Fruit fly (Drosophila melanogaster): ENCODE results near the gene beta-Spec.

beta-Spec gene

dm6 chrX:17712995-17713739 lies 56.0 kb downstream of the beta-Spec start (continued):
- TF ChIP-seq Sry-β (GFP tag; optimal IDR thresholded peaks at IDR 0.05) (no peak), CG13624 (GFP tag; optimal IDR thresholded peaks at IDR 0.05) (no peak), wek (GFP tag; optimal IDR thresholded peaks at IDR 0.05) (no peak), Xrp1 (GFP tag; IDR thresholded peaks at IDR 0.05) (peak; percentile 51), Chrac-16 (GFP tag; optimal IDR thresholded peaks at IDR 0.05) (peak; percentile 57), en (GFP tag; optimal IDR thresholded peaks at IDR 0.05) (no peak), Antp (GFP tag; optimal IDR thresholded peaks at IDR 0.05) (no peak), Dek (tag; optimal IDR thresholded peaks at IDR 0.05) (no peak), wdn (GFP tag; IDR thresholded peaks at IDR 0.05) (no peak), run (tag; optimal IDR thresholded peaks at IDR 0.05) (no peak), CG3407 (GFP tag; optimal IDR thresholded peaks at IDR 0.05) (no peak), Dp (GFP tag; optimal IDR thresholded peaks at IDR 0.05) (no peak), Dip3 (GFP tag; optimal IDR thresholded peaks at IDR 0.05) (no peak), fru (optimal IDR thresholded peaks at IDR 0.05) (no peak), CG2712 (tag; optimal IDR thresholded peaks at IDR 0.05) (peak; percentile 74), TFAM (GFP tag; optimal IDR thresholded peaks at IDR 0.05) (no peak), Jarid2 (GFP tag; optimal IDR thresholded peaks at IDR 0.05) (peak; percentile 34), gcm2 (GFP tag; optimal IDR thresholded peaks at IDR 0.05) (no peak), CG31441 (GFP tag; IDR thresholded peaks at IDR 0.05) (peak; percentile 87), gfzf (GFP tag; optimal IDR thresholded peaks at IDR 0.05) (no peak), gem (tag; optimal IDR thresholded peaks at IDR 0.05) (peak; percentile 74), lbe (GFP tag; optimal IDR thresholded peaks at IDR 0.05) (no peak), h (optimal IDR thresholded peaks at IDR 0.05) (no peak), Ssrp (tag; optimal IDR thresholded peaks at IDR 0.05) (peak; percentile 47), lilli (GFP tag; optimal IDR thresholded peaks at IDR 0.05) (no peak), CG4282 (GFP tag; optimal IDR thresholded peaks at IDR 0.05) (no peak), tin (GFP tag; optimal IDR thresholded peaks at IDR 0.05) (no peak), jing (GFP tag; optimal IDR thresholded peaks at IDR 0.05) (peak; percentile 4), eyg (GFP tag; optimal IDR thresholded peaks at IDR 0.05) (no peak), CTCF (GFP tag; optimal IDR thresholded peaks at IDR 0.05) (no peak), usp (GFP tag; optimal IDR thresholded peaks at IDR 0.05) (no peak), Mes4 (GFP tag; optimal IDR thresholded peaks at IDR 0.05) (no peak), klu (GFP tag; IDR thresholded peaks at IDR 0.05) (no peak; the same call in 1 of the 2 replicates), CG1603 (tag; optimal IDR thresholded peaks at IDR 0.05) (peak; percentile 51), lmd (GFP tag; IDR thresholded peaks at IDR 0.05) (peak; percentile 33; the same call in 1 of the 2 replicates), CG3281 (GFP tag; optimal IDR thresholded peaks at IDR 0.05) (peak; percentile 66), ken (GFP tag; IDR thresholded peaks at IDR 0.05) (no peak), CG6813 (GFP tag; optimal IDR thresholded peaks at IDR 0.05) (peak; percentile 29), CG2199 (GFP tag; IDR thresholded peaks at IDR 0.05) (no peak), Rx (GFP tag; IDR thresholded peaks at IDR 0.05) (no peak), crol (GFP tag; IDR thresholded peaks at IDR 0.05) (no peak), CG9727 (GFP tag; optimal IDR thresholded peaks at IDR 0.05) (peak; percentile 82), CG4404 (GFP tag; IDR thresholded peaks at IDR 0.05) (peak; percentile 50), CG14050 (GFP tag; IDR thresholded peaks at IDR 0.05) (peak; percentile 52), Lim3 (GFP tag; IDR thresholded peaks at IDR 0.05) (no peak), Nf-YC (tag; optimal IDR thresholded peaks at IDR 0.05) (peak; percentile 31), CG7357 (GFP tag; IDR thresholded peaks at IDR 0.05) (peak; percentile 5; the same call in 1 of the 3 replicates), ara (GFP tag; IDR thresholded peaks at IDR 0.05) (peak; percentile 48), bbx (GFP tag; IDR thresholded peaks at IDR 0.05; ENCODE audit: partially characterized antibody) (no peak), HHEX (GFP tag; optimal IDR thresholded peaks at IDR 0.05) (peak; percentile 48), unpg (GFP tag; optimal IDR thresholded peaks at IDR 0.05) (peak; percentile 60), ab (GFP tag; optimal IDR thresholded peaks at IDR 0.05) (no peak)
